Worm (Caenorhabditis elegans) whole organism, L4/young adult: ENCODE data around the gene dmd-4.

Source experiments
- W03F9.2 ChIP-seq: fragments of 150-350 bp; optimal IDR thresholded peaks from 2 replicates; lab custom pipeline; 2014; ENCODE audit warnings: missing biosample characterization, missing genetic modification characterization
- dao-5 ChIP-seq: sonication (generic microtip); optimal IDR thresholded peaks from 2 replicates; lab custom pipeline; 2016; ENCODE audit warnings: missing genotype, missing genetic modification characterization, moderate library complexity, missing compliant biosample characterization
- him-1 ChIP-seq: sonication (generic microtip); optimal IDR thresholded peaks from 2 replicates; lab custom pipeline; 2016; ENCODE audit warnings: missing genotype, missing genetic modification reagents, missing genetic modification characterization, missing compliant biosample characterization

DNA sequence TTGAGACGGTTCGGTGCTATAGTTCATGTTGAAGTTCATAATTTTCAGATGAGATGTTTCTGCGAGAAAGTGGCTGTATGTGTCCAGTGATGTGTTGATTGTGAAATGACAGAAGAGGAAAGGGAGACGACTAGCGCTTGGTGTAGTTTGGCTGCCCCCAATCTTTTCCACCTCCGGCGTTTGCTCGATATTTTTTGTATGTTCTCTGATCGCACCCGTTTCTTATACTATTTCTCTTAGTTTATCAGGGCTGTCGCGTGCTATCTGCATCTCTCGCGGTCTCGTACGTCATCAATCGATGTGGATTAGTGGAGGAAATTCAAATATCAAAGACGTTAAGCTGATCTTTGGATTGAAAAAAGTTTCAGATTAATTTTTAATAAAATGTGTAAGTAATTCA, 50.9 kb downstream of the dmd-4 start, which contains the start of gene atf-4:
- TF ChIP-seq him-1 (tag; lab: Kevin White, UChicago) (no peak), W03F9.2 (tag; lab: Kevin White, UChicago) (peak; percentile 43), dao-5 (tag; lab: Kevin White, UChicago) (no peak)
